Worm (Caenorhabditis elegans) whole organism, L2 larva: Measurements from ENCODE around the gene F47B7.5.
A peak's percentile ranks its signal among the peaks of the same experiment; 100 is the strongest.

Experiments used
- ZK546.5 ChIP-seq: sonication (generic microtip); optimal IDR thresholded peaks from 2 replicates; lab custom pipeline; 2017; ENCODE audit warnings: missing biosample characterization, missing genetic modification characterization
- blmp-1 ChIP-seq: sonication (generic microtip); optimal IDR thresholded peaks from 2 replicates; lab custom pipeline; 2017; ENCODE audit warnings: missing genetic modification characterization, mild to moderate bottlenecking, missing compliant biosample characterization, antibody characterized with exemption, moderate library complexity; ENCODE audit not compliant: insufficient read depth
- ceh-16 ChIP-seq: fragments of 150-350 bp; optimal IDR thresholded peaks from 2 replicates; lab custom pipeline; 2014; ENCODE audit warnings: missing biosample characterization, missing genetic modification characterization
- elt-1 ChIP-seq: fragments of 150-350 bp; optimal IDR thresholded peaks from 2 replicates; lab custom pipeline; 2014; ENCODE audit warnings: missing biosample characterization, missing genetic modification characterization
- nhr-12 ChIP-seq: fragments of 150-350 bp; optimal IDR thresholded peaks from 2 replicates; lab custom pipeline; 2014; ENCODE audit warnings: missing biosample characterization, missing genetic modification characterization
- skn-1 ChIP-seq: sonication (generic microtip); optimal IDR thresholded peaks from 2 replicates; lab custom pipeline; 2017; ENCODE audit warnings: missing biosample characterization, missing genetic modification characterization
- sma-9 ChIP-seq, 2 experiments: fragments of 150-350 bp in 1 of 2; sonication (generic microtip) in 1 of 2; optimal IDR thresholded peaks; 2 replicates each; lab custom pipeline; 2014 to 2016; ENCODE audit warnings: missing genetic modification characterization in 2 of 2, mild to moderate bottlenecking in 1 of 2, missing biosample characterization in 1 of 2, missing compliant biosample characterization in 1 of 2, missing genetic modification reagents in 1 of 2, moderate library complexity in 1 of 2

- no peak for TF ChIP-seq elt-1
- no peak for TF ChIP-seq nhr-12 (tag; lab: Kevin White, UChicago)
- TF ChIP-seq ZK546.5 (tag; lab: Kevin White, UChicago), result no peak
- TF ChIP-seq sma-9 (GFP tag; optimal IDR thresholded peaks at IDR 0.05; lab: Kevin White, UChicago), result peak; percentile 20
- TF ChIP-seq sma-9 (tag; optimal IDR thresholded peaks at IDR 0.05; lab: Kevin White, UChicago), result no peak
- TF ChIP-seq ceh-16 (tag; lab: Kevin White, UChicago), result no peak
- no peak for TF ChIP-seq blmp-1
- TF ChIP-seq skn-1 (tag; lab: Kevin White, UChicago), result no peak
Measured at ce11 chrX:3756238-3756637, 12.4 kb downstream of the F47B7.5 start.
